Worm (Caenorhabditis elegans) whole organism, early embryonic: ENCODE results near the gene art-1.

ENCODE experiments used
- ceh-13 ChIP-seq: fragments of 200-800 bp; sonication (Bioruptor generic); optimal IDR thresholded peaks from 2 replicates; lab custom pipeline; 2018; ENCODE audit warnings: mild to moderate bottlenecking, missing genetic modification characterization, missing compliant biosample characterization
- ets-7 ChIP-seq: sonication (generic microtip); optimal IDR thresholded peaks from 2 replicates; lab custom pipeline; 2016; ENCODE audit warnings: missing genotype, missing genetic modification characterization, missing compliant biosample characterization
- hmg-4 ChIP-seq: fragments of 200-800 bp; sonication (Bioruptor generic); optimal IDR thresholded peaks from 2 replicates; lab custom pipeline; 2018; ENCODE audit warnings: mild to moderate bottlenecking, missing genetic modification characterization, missing compliant biosample characterization

ce11 chrII:6927034-6927433 is 45.0 kb downstream of the art-1 start:
- TF ChIP-seq ets-7 (tag; lab: Kevin White, UChicago) (no peak), hmg-4 (no peak), ceh-13 (GFP tag; lab: Kevin White, UChicago) (no peak)
